Fruit fly (Drosophila melanogaster): ENCODE data around the gene CG42521.

The CG42521 gene

DNA sequence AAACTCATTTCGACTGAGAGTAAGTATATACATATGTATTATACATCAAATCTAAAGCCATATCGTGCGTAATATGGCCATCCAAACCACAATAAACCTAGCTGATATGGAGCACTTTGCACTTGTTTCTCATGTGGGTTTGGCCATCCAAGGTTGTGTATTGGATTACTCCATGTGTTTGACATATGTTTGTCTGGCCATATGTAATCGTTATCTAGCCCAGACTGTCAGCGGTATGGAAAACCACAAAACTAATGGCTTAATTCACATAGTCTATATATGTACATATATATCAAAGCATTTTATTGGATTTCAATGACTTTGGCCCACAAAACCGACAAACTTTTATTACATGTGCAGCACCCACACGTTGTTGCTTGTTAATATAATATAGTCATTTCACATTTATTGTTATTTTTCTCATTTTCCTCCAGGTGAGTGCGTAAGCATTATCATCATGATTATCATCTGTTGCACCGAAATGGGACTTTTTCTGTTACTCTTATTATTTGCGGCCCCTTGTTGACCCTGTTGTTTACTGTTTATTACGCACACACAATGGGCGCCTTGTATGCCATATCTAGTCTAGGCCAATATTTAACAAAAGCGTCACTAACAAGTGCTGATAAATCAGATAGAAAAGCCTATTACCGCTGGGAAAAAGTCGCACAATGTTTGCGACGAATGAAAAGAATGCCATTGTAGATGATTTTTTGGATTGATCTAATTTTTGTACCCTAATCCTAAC, 33.2 kb upstream of the CG42521 start:
- TF ChIP-seq HLH4C (GFP tag; IDR thresholded peaks at IDR 0.05; ENCODE audit: partially characterized antibody) (no peak), CG34422 (GFP tag; IDR thresholded peaks at IDR 0.05) (no peak; the same call in 2 of the 3 replicates), her (GFP tag; optimal IDR thresholded peaks at IDR 0.05) (peak; percentile 61), lmd (GFP tag; IDR thresholded peaks at IDR 0.05) (no peak), pho (GFP tag; optimal IDR thresholded peaks at IDR 0.05) (peak; percentile 42), dati (GFP tag; IDR thresholded peaks at IDR 0.05) (no peak), tx (GFP tag; optimal IDR thresholded peaks at IDR 0.05) (peak; percentile 23), slp2 (GFP tag; optimal IDR thresholded peaks at IDR 0.05) (no peak), CG18599 (GFP tag; optimal IDR thresholded peaks at IDR 0.05) (peak; percentile 78), CG3726 (GFP tag; IDR thresholded peaks at IDR 0.05) (no peak), Meics (GFP tag; optimal IDR thresholded peaks at IDR 0.05) (peak; percentile 74), exex (tag; optimal IDR thresholded peaks at IDR 0.05) (peak; percentile 22), da (GFP tag; optimal IDR thresholded peaks at IDR 0.05) (peak; percentile 72), Fer3 (tag; optimal IDR thresholded peaks at IDR 0.05) (peak; percentile 75), CG12071 (GFP tag; optimal IDR thresholded peaks at IDR 0.05) (peak; percentile 88), HHEX (GFP tag; optimal IDR thresholded peaks at IDR 0.05) (peak; percentile 84), CG3847 (GFP tag; IDR thresholded peaks at IDR 0.05) (no peak), CG10462 (GFP tag; optimal IDR thresholded peaks at IDR 0.05) (peak; percentile 24), CG5180 (GFP tag; optimal IDR thresholded peaks at IDR 0.05) (peak; percentile 58), amos (GFP tag; IDR thresholded peaks at IDR 0.05; ENCODE audit: partially characterized antibody) (no peak), CG6272 (GFP tag; IDR thresholded peaks at IDR 0.05) (no peak), caup (GFP tag; optimal IDR thresholded peaks at IDR 0.05; ENCODE audit: severe bottlenecking) (peak; percentile 81), br (optimal IDR thresholded peaks at IDR 0.05) (no peak), CG7357 (GFP tag; IDR thresholded peaks at IDR 0.05) (no peak), gcm (GFP tag; optimal IDR thresholded peaks at IDR 0.05) (peak; percentile 57), CG13775 (GFP tag; optimal IDR thresholded peaks at IDR 0.05) (peak; percentile 13), Dll (GFP tag; IDR thresholded peaks at IDR 0.05; ENCODE audit: partially characterized antibody) (no peak), CG2116 (GFP tag; optimal IDR thresholded peaks at IDR 0.05) (peak; percentile 60), tap (tag; optimal IDR thresholded peaks at IDR 0.05) (peak; percentile 23), CG15073 (GFP tag; optimal IDR thresholded peaks at IDR 0.05) (no peak), Antp (GFP tag; optimal IDR thresholded peaks at IDR 0.05) (peak; percentile 51), CG18011 (GFP tag; optimal IDR thresholded peaks at IDR 0.05) (peak; percentile 17), Bdp1 (GFP tag; optimal IDR thresholded peaks at IDR 0.05) (peak; percentile 51), Hr51 (GFP tag; optimal IDR thresholded peaks at IDR 0.05) (peak; percentile 23 to 47), ato (GFP tag; IDR thresholded peaks at IDR 0.05; ENCODE audit: partially characterized antibody) (no peak), CG34376 (GFP tag; optimal IDR thresholded peaks at IDR 0.05) (peak; percentile 56), Atf3 (GFP tag; optimal IDR thresholded peaks at IDR 0.05) (peak; percentile 48), CG2712 (tag; optimal IDR thresholded peaks at IDR 0.05) (peak; percentile 45), gsb-n (tag; optimal IDR thresholded peaks at IDR 0.05) (peak; percentile 77), CTCF (GFP tag; optimal IDR thresholded peaks at IDR 0.05) (peak; percentile 14), CG14441 (GFP tag; IDR thresholded peaks at IDR 0.05) (peak; percentile 20; the same call in 1 of the 2 replicates), D19A (tag; optimal IDR thresholded peaks at IDR 0.05) (peak; percentile 34), Asciz (GFP tag; optimal IDR thresholded peaks at IDR 0.05) (peak; percentile 91), CG1024 (GFP tag; IDR thresholded peaks at IDR 0.05) (peak; percentile 22; the same call in 1 of the 2 replicates), CG11696 (GFP tag; IDR thresholded peaks at IDR 0.05) (peak; percentile 39; the same call in 1 of the 2 replicates), abd-A (tag; optimal IDR thresholded peaks at IDR 0.05) (no peak), hbn (GFP tag; IDR thresholded peaks at IDR 0.05; ENCODE audit: partially characterized antibody) (no peak), crc (GFP tag; optimal IDR thresholded peaks at IDR 0.05) (peak; percentile 48), CG17385 (GFP tag; optimal IDR thresholded peaks at IDR 0.05) (peak; percentile 44)
